Worm (Caenorhabditis elegans): ENCODE data around the gene idpa-3.

DNA sequence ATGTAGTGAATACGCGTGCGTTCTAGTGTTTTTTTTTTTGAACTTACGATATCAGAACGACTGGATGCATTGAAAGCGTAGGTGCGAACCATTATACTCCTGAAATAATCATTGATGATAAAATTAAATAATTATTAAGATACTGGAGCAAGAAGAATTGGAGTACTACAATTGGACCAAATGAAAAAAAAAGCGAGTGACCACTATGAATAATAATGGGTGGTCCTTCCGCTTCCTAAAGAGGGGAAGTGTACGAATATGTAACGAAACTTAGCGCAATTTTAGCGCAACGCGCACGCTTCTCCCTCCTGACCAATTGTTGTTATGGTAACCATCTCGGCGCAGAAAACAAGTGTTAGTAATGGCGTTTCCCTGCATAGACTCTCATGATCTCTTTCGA is 20.3 kb upstream of the idpa-3 start, which contains the start of gene F41E7.9:
- TF ChIP-seq unc-62 (GFP tag; optimal IDR thresholded peaks at IDR 0.05) (no peak), R02D3.7 (tag; optimal IDR thresholded peaks at IDR 0.05) (no peak), unc-39 (tag; optimal IDR thresholded peaks at IDR 0.05) (no peak)

Data from whole organism, L2 larva.